Worm (Caenorhabditis elegans) whole organism, mixed stage, embryonic: ENCODE results near the gene R02D5.24.
A peak's percentile ranks its signal among the peaks of the same experiment; 100 is the strongest.

Source experiments
- M03D4.4 ChIP-seq: sonication (generic microtip); optimal IDR thresholded peaks from 2 replicates; lab custom pipeline; 2017; ENCODE audit warnings: mild to moderate bottlenecking, missing genetic modification characterization, missing compliant biosample characterization
- blmp-1 ChIP-seq: fragments of 150-350 bp; optimal IDR thresholded peaks from 2 replicates; lab custom pipeline; 2014; ENCODE audit warnings: missing biosample characterization, missing genetic modification characterization
- ceh-39 ChIP-seq: fragments of 150-350 bp; optimal IDR thresholded peaks from 2 replicates; lab custom pipeline; 2014; ENCODE audit warnings: missing biosample characterization, missing genetic modification characterization
- ceh-43 ChIP-seq: fragments of 200-800 bp; sonication (Bioruptor generic); optimal IDR thresholded peaks from 2 replicates; lab custom pipeline; 2018; ENCODE audit warnings: mild to moderate bottlenecking, missing genetic modification characterization, moderate library complexity, missing compliant biosample characterization
- ceh-83 ChIP-seq: fragments of 200-800 bp; sonication (Bioruptor generic); optimal IDR thresholded peaks from 2 replicates; lab custom pipeline; 2018; ENCODE audit warnings: mild to moderate bottlenecking, missing genetic modification characterization, missing compliant biosample characterization
- ces-1 ChIP-seq: fragments of 150-350 bp; optimal IDR thresholded peaks from 2 replicates; lab custom pipeline; 2014; ENCODE audit warnings: missing biosample characterization, missing genetic modification reagents, missing genetic modification characterization
- cnd-1 ChIP-seq: fragments of 200-800 bp; sonication (Bioruptor generic); optimal IDR thresholded peaks from 2 replicates; lab custom pipeline; 2018; ENCODE audit warnings: mild to moderate bottlenecking, missing genetic modification characterization, missing compliant biosample characterization
- drap-1 ChIP-seq: fragments of 200-800 bp; sonication (Bioruptor generic); optimal IDR thresholded peaks from 3 replicates; lab custom pipeline; 2018; ENCODE audit warnings: mild to moderate bottlenecking, missing genetic modification characterization, missing compliant biosample characterization
- elt-3 ChIP-seq: fragments of 150-350 bp; optimal IDR thresholded peaks from 2 replicates; lab custom pipeline; 2014; ENCODE audit warnings: missing biosample characterization, missing genetic modification characterization
- flh-1 ChIP-seq: fragments of 200-800 bp; sonication (Bioruptor generic); optimal IDR thresholded peaks from 2 replicates; lab custom pipeline; 2018; ENCODE audit warnings: mild to moderate bottlenecking, missing genetic modification characterization, moderate library complexity, missing compliant biosample characterization
- ham-2 ChIP-seq: fragments of 200-800 bp; sonication (Bioruptor generic); optimal IDR thresholded peaks from 2 replicates; lab custom pipeline; 2018; ENCODE audit warnings: mild to moderate bottlenecking, missing genetic modification characterization, missing compliant biosample characterization
- hlh-1 ChIP-seq: fragments of 150-350 bp; optimal IDR thresholded peaks from 2 replicates; lab custom pipeline; 2014; ENCODE audit warnings: missing biosample characterization, missing genetic modification reagents, missing genetic modification characterization
- lin-13 ChIP-seq: fragments of 150-350 bp; optimal IDR thresholded peaks from 2 replicates; lab custom pipeline; 2014; ENCODE audit warnings: missing biosample characterization, missing genetic modification characterization
- lsy-2 ChIP-seq: fragments of 150-350 bp; optimal IDR thresholded peaks from 2 replicates; lab custom pipeline; 2014; ENCODE audit warnings: missing biosample characterization, missing genetic modification characterization
- mep-1 ChIP-seq: fragments of 150-350 bp; optimal IDR thresholded peaks from 2 replicates; lab custom pipeline; 2017; ENCODE audit warnings: missing biosample characterization, missing genetic modification reagents, missing genetic modification characterization, inconsistent platforms
- mls-2 ChIP-seq: sonication (generic microtip); optimal IDR thresholded peaks from 2 replicates; lab custom pipeline; 2016; ENCODE audit warnings: mild to moderate bottlenecking, missing genetic modification characterization, moderate library complexity, missing compliant biosample characterization
- nhr-12 ChIP-seq: fragments of 150-350 bp; optimal IDR thresholded peaks from 2 replicates; lab custom pipeline; 2014; ENCODE audit warnings: missing biosample characterization, missing genetic modification characterization
- nhr-2 ChIP-seq: fragments of 150-350 bp; optimal IDR thresholded peaks from 2 replicates; lab custom pipeline; 2014; ENCODE audit warnings: missing biosample characterization, missing genetic modification characterization
- nhr-237 ChIP-seq: fragments of 150-350 bp; optimal IDR thresholded peaks from 2 replicates; lab custom pipeline; 2014; ENCODE audit warnings: missing biosample characterization, missing genetic modification characterization
- nhr-28 ChIP-seq: fragments of 150-350 bp; optimal IDR thresholded peaks from 2 replicates; lab custom pipeline; 2014; ENCODE audit warnings: missing biosample characterization, missing genetic modification characterization
- nhr-76 ChIP-seq: sonication (generic microtip); optimal IDR thresholded peaks from 2 replicates; lab custom pipeline; 2017; ENCODE audit warnings: missing biosample characterization, missing genetic modification characterization
- snpc-4 ChIP-seq: fragments of 150-350 bp; optimal IDR thresholded peaks from 2 replicates; lab custom pipeline; 2014; ENCODE audit warnings: missing biosample characterization, missing genetic modification characterization
- sptf-1 ChIP-seq: sonication (generic microtip); optimal IDR thresholded peaks from 2 replicates; lab custom pipeline; 2017; ENCODE audit warnings: mild to moderate bottlenecking, missing genetic modification characterization, moderate library complexity, missing compliant biosample characterization
- tbx-8 ChIP-seq: fragments of 200-800 bp; sonication (Bioruptor generic); optimal IDR thresholded peaks from 2 replicates; lab custom pipeline; 2018; ENCODE audit warnings: mild to moderate bottlenecking, missing genetic modification characterization, moderate library complexity, missing compliant biosample characterization
- unc-120 ChIP-seq: sonication (generic microtip); optimal IDR thresholded peaks from 2 replicates; lab custom pipeline; 2017; ENCODE audit warnings: missing genetic modification characterization, missing compliant biosample characterization; ENCODE audit not compliant: poor library complexity, severe bottlenecking
- unc-39 ChIP-seq: fragments of 150-350 bp; optimal IDR thresholded peaks from 2 replicates; lab custom pipeline; 2014; ENCODE audit warnings: missing biosample characterization, missing genetic modification characterization
- zip-8 ChIP-seq: fragments of 150-350 bp; optimal IDR thresholded peaks from 2 replicates; lab custom pipeline; 2014; ENCODE audit warnings: missing biosample characterization, missing genetic modification characterization
- ztf-11 ChIP-seq: fragments of 150-350 bp; optimal IDR thresholded peaks from 2 replicates; lab custom pipeline; 2014; ENCODE audit warnings: missing biosample characterization, missing genetic modification characterization

The R02D5.24 gene

DNA sequence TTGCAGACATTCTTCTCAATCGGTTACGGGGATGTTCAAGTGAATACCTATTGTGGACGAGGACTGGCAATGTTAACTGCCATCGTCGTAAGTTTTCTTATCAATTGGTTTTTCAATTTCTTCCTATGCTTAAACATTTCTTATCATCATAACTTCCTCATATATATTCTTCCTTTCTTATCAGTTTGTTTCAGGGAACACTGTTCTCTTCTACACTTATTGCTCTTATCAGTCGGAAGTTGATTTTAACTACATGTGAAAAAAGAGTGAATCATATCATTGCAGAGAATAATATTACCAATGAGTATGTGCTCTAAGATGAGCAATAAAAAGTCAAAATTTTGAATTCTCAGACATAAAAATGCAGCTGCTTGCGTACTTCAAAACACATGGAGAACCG lies 41.0 kb downstream of the R02D5.24 start:
- TF ChIP-seq snpc-4 (tag; lab: Kevin White, UChicago) (no peak), elt-3 (tag; lab: Kevin White, UChicago) (no peak)
- TF ChIP-seq, all 35 proteins: peak for 0

DNA sequence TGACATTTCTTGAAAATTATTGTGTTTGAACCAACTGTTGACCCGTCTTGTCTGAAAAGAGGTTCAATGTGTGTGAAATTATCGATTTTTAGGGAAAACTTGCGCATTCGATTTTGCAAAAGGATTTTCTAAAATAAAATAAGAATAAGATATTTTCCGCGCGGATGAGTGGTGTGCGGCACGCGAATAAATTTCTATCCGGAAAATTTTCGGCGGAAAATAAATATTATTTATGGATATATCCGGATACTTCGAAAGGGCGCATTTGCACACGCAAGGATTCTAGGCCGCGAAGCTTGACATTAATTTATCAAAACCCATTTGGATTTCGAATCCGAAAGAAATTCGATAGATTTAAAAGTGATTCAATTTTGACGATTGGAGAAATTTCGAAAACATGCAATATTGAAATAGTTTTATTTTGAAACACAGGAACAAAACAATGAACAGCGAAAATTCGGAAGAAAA lies 44.7 kb downstream of the R02D5.24 start, which contains the start of gene rike-1:
rike-1 (minus strand) TSS at position 51 of the 468 bp plus-strand sequence.
- TF ChIP-seq ceh-39 (tag; lab: Kevin White, UChicago) (peak; percentile 41), M03D4.4 (tag; lab: Kevin White, UChicago) (no peak), unc-120 (tag; lab: Kevin White, UChicago) (peak; percentile 22), hlh-1 (tag; lab: Kevin White, UChicago) (no peak), mls-2 (no peak), ceh-43 (GFP tag; lab: Kevin White, UChicago) (no peak), ztf-11 (tag; lab: Kevin White, UChicago) (no peak), ceh-83 (GFP tag; lab: Kevin White, UChicago) (no peak), nhr-2 (tag; lab: Kevin White, UChicago) (peak; percentile 8), lin-13 (tag; lab: Kevin White, UChicago) (no peak), zip-8 (tag; lab: Kevin White, UChicago) (no peak), tbx-8 (GFP tag; lab: Kevin White, UChicago) (no peak), nhr-76 (tag; lab: Kevin White, UChicago) (no peak), ces-1 (peak; percentile 62), mep-1 (tag; lab: Kevin White, UChicago) (peak; percentile 57), nhr-237 (no peak), nhr-12 (no peak), unc-39 (no peak), cnd-1 (tag; lab: Kevin White, UChicago) (no peak), ham-2 (GFP tag; lab: Kevin White, UChicago) (no peak)

DNA sequence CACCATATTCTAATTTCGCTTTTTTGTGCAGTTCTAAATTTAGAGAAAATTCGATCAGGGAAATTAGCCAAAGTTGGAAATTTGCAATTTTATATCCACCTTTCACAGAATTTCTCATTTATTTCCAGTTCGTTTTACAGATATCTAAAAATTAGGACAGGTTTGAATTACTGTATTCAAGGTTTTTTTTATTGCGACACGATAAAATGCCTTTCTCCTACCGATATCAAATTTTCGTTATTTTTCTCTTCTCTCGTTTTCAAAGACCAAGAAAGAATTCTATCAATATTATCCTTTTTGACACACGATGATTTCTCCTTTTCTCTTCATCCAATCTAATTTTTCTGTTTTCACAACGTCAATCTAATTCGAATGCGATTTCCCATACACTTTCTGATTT lies 45.4 kb downstream of the R02D5.24 start, which contains the start of gene C53A5.13:
C53A5.13 (plus strand) TSS at position 301 of the 400 bp plus-strand sequence.
- no peak for TF ChIP-seq blmp-1
- no peak for TF ChIP-seq mep-1 (tag; lab: Kevin White, UChicago)
- TF ChIP-seq hlh-1 (tag; lab: Kevin White, UChicago), result no peak
- TF ChIP-seq nhr-28, result no peak
- no peak for TF ChIP-seq flh-1 (GFP tag; lab: Kevin White, UChicago)
- no peak for TF ChIP-seq zip-8 (tag; lab: Kevin White, UChicago)
- no peak for TF ChIP-seq lsy-2
- TF ChIP-seq ztf-11 (tag; lab: Kevin White, UChicago), result no peak
- TF ChIP-seq unc-39, result no peak
- no peak for TF ChIP-seq drap-1 (GFP tag; lab: Kevin White, UChicago)

DNA sequence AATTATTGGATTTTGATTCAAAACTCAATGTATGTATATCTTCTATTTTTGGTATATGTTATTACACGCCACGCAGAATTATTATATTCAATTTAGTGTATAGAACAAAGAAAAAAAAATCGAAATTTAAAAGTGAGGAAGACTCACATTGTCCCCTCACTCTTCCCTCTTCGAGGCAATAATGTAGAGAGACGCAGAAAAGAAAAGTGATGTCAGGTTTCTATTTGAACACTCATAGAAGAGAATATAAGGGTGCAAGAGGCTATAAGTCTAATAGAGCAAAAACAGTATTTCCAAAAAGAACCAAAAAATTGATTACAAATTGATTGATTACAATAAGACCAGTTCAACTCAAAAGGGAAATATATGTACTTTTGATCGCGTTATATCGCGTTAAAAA lies 47.4 kb downstream of the R02D5.24 start:
- TF ChIP-seq sptf-1 (tag; lab: Kevin White, UChicago) (no peak), unc-120 (tag; lab: Kevin White, UChicago) (peak; percentile 9), lsy-2 (no peak)
